Fruit fly (Drosophila melanogaster) whole organism: Measurements from ENCODE around the gene CG14411.

ENCODE experiments used
- CG8478 ChIP-seq: fragments of >200 bp; optimal IDR thresholded peaks from 2 replicates; lab custom pipeline; 2018; ENCODE audit warnings: inconsistent platforms
- Dll ChIP-seq: fragments of >200 bp; optimal IDR thresholded peaks from 2 replicates; lab custom pipeline; 2017
- EcR ChIP-seq, 2 experiments: fragments of >200 bp; optimal IDR thresholded peaks; 2 replicates each; lab custom pipeline; 2017; ENCODE audit warnings: missing biosample characterization in 2 of 2, missing genetic modification characterization in 2 of 2, missing genetic modification reagents in 2 of 2
- pan ChIP-seq: fragments of >200 bp; optimal IDR thresholded peaks from 2 replicates; lab custom pipeline; 2017
- psq ChIP-seq: fragments of >200 bp; optimal IDR thresholded peaks from 2 replicates; lab custom pipeline; 2017
- usp ChIP-seq: fragments of >200 bp; optimal IDR thresholded peaks from 2 replicates; lab custom pipeline; 2017; ENCODE audit warnings: missing biosample characterization, missing genetic modification characterization, mixed read lengths

CG14411 gene

dm6 chrX:14850069-14850468 lies 17.6 kb downstream of the CG14411 start:
- TF ChIP-seq Dll (lab: Kevin White, UChicago): no peak
- TF ChIP-seq psq (lab: Kevin White, UChicago): no peak
- no peak for TF ChIP-seq EcR (GFP tag; optimal IDR thresholded peaks at IDR 0.05; lab: Kevin White, UChicago)
- TF ChIP-seq pan (lab: Kevin White, UChicago): no peak
- TF ChIP-seq usp (GFP tag; lab: Kevin White, UChicago): no peak
- TF ChIP-seq CG8478 (lab: Kevin White, UChicago): no peak

- TF ChIP-seq Dll (lab: Kevin White, UChicago) (no peak), CG8478 (lab: Kevin White, UChicago) (no peak), psq (lab: Kevin White, UChicago) (no peak), pan (lab: Kevin White, UChicago) (no peak), EcR (GFP tag; optimal IDR thresholded peaks at IDR 0.05; lab: Kevin White, UChicago) (no peak), usp (GFP tag; lab: Kevin White, UChicago) (no peak)
Observed at dm6 chrX:14853153-14853672, 20.8 kb downstream of the CG14411 start, which contains the start of gene CG9521. TSS of gene CG9521 (minus strand) at chrX:14853269.

- TF ChIP-seq pan (lab: Kevin White, UChicago) (no peak), EcR (GFP tag; optimal IDR thresholded peaks at IDR 0.05; lab: Kevin White, UChicago) (no peak), CG8478 (lab: Kevin White, UChicago) (no peak), Dll (lab: Kevin White, UChicago) (no peak), usp (GFP tag; lab: Kevin White, UChicago) (no peak), psq (lab: Kevin White, UChicago) (no peak)
Observed at dm6 chrX:14856261-14856660, 23.8 kb downstream of the CG14411 start, which contains the start of gene CG9519. TSS of gene CG9519 (minus strand) at chrX:14856361.

- no peak for TF ChIP-seq psq (lab: Kevin White, UChicago)
Observed at dm6 chrX:14857883-14858282, 25.4 kb downstream of the CG14411 start.

dm6 chrX:14858951-14859350 lies 26.5 kb downstream of the CG14411 start, which contains the start of gene CG46399:
TSS of gene CG46399 (plus strand) at chrX:14859251.
- TF ChIP-seq Dll (lab: Kevin White, UChicago) (no peak), psq (lab: Kevin White, UChicago) (no peak)

dm6 chrX:14862494-14862893 lies 30.0 kb downstream of the CG14411 start:
- TF ChIP-seq CG8478 (lab: Kevin White, UChicago) (no peak), pan (lab: Kevin White, UChicago) (no peak), psq (lab: Kevin White, UChicago) (no peak), Dll (lab: Kevin White, UChicago) (no peak), usp (GFP tag; lab: Kevin White, UChicago) (no peak), EcR (GFP tag; optimal IDR thresholded peaks at IDR 0.05; lab: Kevin White, UChicago) (no peak)

dm6 chrX:14866911-14867310 lies 34.5 kb downstream of the CG14411 start:
- TF ChIP-seq CG8478 (lab: Kevin White, UChicago): no peak
- no peak for TF ChIP-seq pan (lab: Kevin White, UChicago)
- no peak for TF ChIP-seq usp (GFP tag; lab: Kevin White, UChicago)
- TF ChIP-seq psq (lab: Kevin White, UChicago): no peak

dm6 chrX:14868414-14868813 lies 36.0 kb downstream of the CG14411 start:
- TF ChIP-seq usp (GFP tag; lab: Kevin White, UChicago) (no peak), CG8478 (lab: Kevin White, UChicago) (no peak), psq (lab: Kevin White, UChicago) (no peak), Dll (lab: Kevin White, UChicago) (no peak), pan (lab: Kevin White, UChicago) (no peak), EcR (GFP tag; optimal IDR thresholded peaks at IDR 0.05; lab: Kevin White, UChicago) (no peak)

dm6 chrX:14871028-14871427 lies 38.6 kb downstream of the CG14411 start, which contains the start of gene CG9518:
TSS of gene CG9518 (minus strand) at chrX:14871181.
- no peak for TF ChIP-seq psq (lab: Kevin White, UChicago)
- TF ChIP-seq usp (GFP tag; lab: Kevin White, UChicago): no peak
- TF ChIP-seq EcR (GFP tag; optimal IDR thresholded peaks at IDR 0.05; lab: Kevin White, UChicago): no peak
- TF ChIP-seq pan (lab: Kevin White, UChicago): no peak
- TF ChIP-seq CG8478 (lab: Kevin White, UChicago): no peak
- no peak for TF ChIP-seq Dll (lab: Kevin White, UChicago)

dm6 chrX:14878917-14879316 lies 46.5 kb downstream of the CG14411 start:
- TF ChIP-seq pan (lab: Kevin White, UChicago) (no peak), Dll (lab: Kevin White, UChicago) (no peak), psq (lab: Kevin White, UChicago) (no peak), usp (GFP tag; lab: Kevin White, UChicago) (no peak), CG8478 (lab: Kevin White, UChicago) (no peak), EcR (GFP tag; optimal IDR thresholded peaks at IDR 0.05; lab: Kevin White, UChicago) (no peak)

- TF ChIP-seq psq (lab: Kevin White, UChicago) (no peak), Dll (lab: Kevin White, UChicago) (no peak), EcR (GFP tag; optimal IDR thresholded peaks at IDR 0.05; lab: Kevin White, UChicago) (no peak), CG8478 (lab: Kevin White, UChicago) (no peak), pan (lab: Kevin White, UChicago) (no peak)
Observed at dm6 chrX:14882536-14883118, 50.2 kb downstream of the CG14411 start, which contains the start of the genes CG45064 and CG45065. TSS of gene CG45064 (minus strand) at chrX:14882586. TSS of gene CG45065 (minus strand) at chrX:14882586.

- TF ChIP-seq pan (lab: Kevin White, UChicago) (no peak), psq (lab: Kevin White, UChicago) (no peak), EcR (GFP tag; optimal IDR thresholded peaks at IDR 0.05; lab: Kevin White, UChicago) (no peak), Dll (lab: Kevin White, UChicago) (no peak), CG8478 (lab: Kevin White, UChicago) (no peak), usp (GFP tag; lab: Kevin White, UChicago) (no peak)
Observed at dm6 chrX:14883993-14884392, 51.5 kb downstream of the CG14411 start.
